Worm (Caenorhabditis elegans) whole organism, L2 larva: ENCODE results near the gene rars-2.
A peak's percentile ranks its signal among the peaks of the same experiment; 100 is the strongest.

Experiments used
- C34F6.9 ChIP-seq: fragments of 150-350 bp; optimal IDR thresholded peaks from 2 replicates; lab custom pipeline; 2014; ENCODE audit warnings: missing biosample characterization, missing genetic modification characterization
- F13H6.1 ChIP-seq: sonication (generic microtip); optimal IDR thresholded peaks from 2 replicates; lab custom pipeline; 2016; ENCODE audit warnings: missing genetic modification characterization, missing compliant biosample characterization
- ZK546.5 ChIP-seq: sonication (generic microtip); optimal IDR thresholded peaks from 2 replicates; lab custom pipeline; 2017; ENCODE audit warnings: missing biosample characterization, missing genetic modification characterization
- alr-1 ChIP-seq: fragments of 150-350 bp; optimal IDR thresholded peaks from 2 replicates; lab custom pipeline; 2014; ENCODE audit warnings: missing biosample characterization, missing genetic modification characterization
- aly-2 ChIP-seq: fragments of 150-350 bp; optimal IDR thresholded peaks from 2 replicates; lab custom pipeline; 2014; ENCODE audit warnings: missing biosample characterization, missing genetic modification characterization
- ama-1 ChIP-seq: fragments of 150-350 bp; optimal IDR thresholded peaks from 2 replicates; lab custom pipeline; 2018; ENCODE audit warnings: inconsistent platforms
- blmp-1 ChIP-seq: sonication (generic microtip); optimal IDR thresholded peaks from 2 replicates; lab custom pipeline; 2017; ENCODE audit warnings: missing genetic modification characterization, mild to moderate bottlenecking, missing compliant biosample characterization, antibody characterized with exemption, moderate library complexity; ENCODE audit not compliant: insufficient read depth
- ceh-16 ChIP-seq: fragments of 150-350 bp; optimal IDR thresholded peaks from 2 replicates; lab custom pipeline; 2014; ENCODE audit warnings: missing biosample characterization, missing genetic modification characterization
- ceh-82 ChIP-seq: fragments of 150-350 bp; optimal IDR thresholded peaks from 2 replicates; lab custom pipeline; 2014; ENCODE audit warnings: missing biosample characterization, missing genetic modification characterization
- crh-2 ChIP-seq: sonication (generic microtip); optimal IDR thresholded peaks from 2 replicates; lab custom pipeline; 2017; ENCODE audit warnings: missing biosample characterization, missing genetic modification characterization
- dmd-4 ChIP-seq: sonication (generic microtip); optimal IDR thresholded peaks from 2 replicates; lab custom pipeline; 2017; ENCODE audit warnings: missing biosample characterization, missing genetic modification characterization
- elt-1 ChIP-seq: fragments of 150-350 bp; optimal IDR thresholded peaks from 2 replicates; lab custom pipeline; 2014; ENCODE audit warnings: missing biosample characterization, missing genetic modification characterization
- fos-1 ChIP-seq: fragments of 150-350 bp; optimal IDR thresholded peaks from 2 replicates; lab custom pipeline; 2014; ENCODE audit warnings: missing biosample characterization, missing genetic modification characterization
- gmeb-1 ChIP-seq: fragments of 150-350 bp; optimal IDR thresholded peaks from 2 replicates; lab custom pipeline; 2014; ENCODE audit warnings: missing biosample characterization, missing genetic modification characterization
- lin-39 ChIP-seq: fragments of 150-350 bp; optimal IDR thresholded peaks from 2 replicates; lab custom pipeline; 2014; ENCODE audit warnings: missing biosample characterization, missing genetic modification reagents, missing genetic modification characterization
- mab-5 ChIP-seq: fragments of 150-350 bp; optimal IDR thresholded peaks from 2 replicates; lab custom pipeline; 2014; ENCODE audit warnings: missing biosample characterization, missing genetic modification characterization
- mbf-1 ChIP-seq: sonication (generic microtip); optimal IDR thresholded peaks from 2 replicates; lab custom pipeline; 2017; ENCODE audit warnings: missing biosample characterization, missing genetic modification characterization
- mdl-1 ChIP-seq, 2 experiments: fragments of 150-350 bp in 1 of 2; sonication (generic microtip) in 1 of 2; optimal IDR thresholded peaks; 2 replicates each; lab custom pipeline; 2017; ENCODE audit warnings: missing biosample characterization in 2 of 2, missing genetic modification characterization in 2 of 2
- nhr-11 ChIP-seq: fragments of 150-350 bp; optimal IDR thresholded peaks from 2 replicates; lab custom pipeline; 2014; ENCODE audit warnings: missing biosample characterization, missing genetic modification characterization
- nhr-12 ChIP-seq: fragments of 150-350 bp; optimal IDR thresholded peaks from 2 replicates; lab custom pipeline; 2014; ENCODE audit warnings: missing biosample characterization, missing genetic modification characterization
- nhr-129 ChIP-seq: fragments of 150-350 bp; optimal IDR thresholded peaks from 2 replicates; lab custom pipeline; 2014; ENCODE audit warnings: missing biosample characterization, missing genetic modification characterization
- nhr-21 ChIP-seq: fragments of 150-350 bp; optimal IDR thresholded peaks from 2 replicates; lab custom pipeline; 2014; ENCODE audit warnings: missing biosample characterization, missing genetic modification characterization
- nhr-23 ChIP-seq: fragments of 150-350 bp; optimal IDR thresholded peaks from 2 replicates; lab custom pipeline; 2014; ENCODE audit warnings: missing biosample characterization, missing genetic modification reagents, missing genetic modification characterization
- nhr-25 ChIP-seq: fragments of 150-350 bp; sonication (generic microtip); optimal IDR thresholded peaks from 3 replicates; lab custom pipeline; 2014; ENCODE audit warnings: missing biosample characterization, missing genetic modification characterization
- nhr-6 ChIP-seq: fragments of 150-350 bp; optimal IDR thresholded peaks from 2 replicates; lab custom pipeline; 2014; ENCODE audit warnings: missing biosample characterization, missing genetic modification characterization
- nhr-77 ChIP-seq: fragments of 150-350 bp; optimal IDR thresholded peaks from 2 replicates; lab custom pipeline; 2014; ENCODE audit warnings: missing biosample characterization, missing genetic modification characterization
- peb-1 ChIP-seq: fragments of 150-350 bp; optimal IDR thresholded peaks from 2 replicates; lab custom pipeline; 2014; ENCODE audit warnings: missing biosample characterization, missing genetic modification characterization
- sem-4 ChIP-seq: fragments of 150-350 bp; optimal IDR thresholded peaks from 2 replicates; lab custom pipeline; 2014; ENCODE audit warnings: missing biosample characterization, missing genetic modification reagents, missing genetic modification characterization
- skn-1 ChIP-seq: sonication (generic microtip); optimal IDR thresholded peaks from 2 replicates; lab custom pipeline; 2017; ENCODE audit warnings: missing biosample characterization, missing genetic modification characterization
- sma-3 ChIP-seq: sonication (generic microtip); optimal IDR thresholded peaks from 2 replicates; lab custom pipeline; 2016; ENCODE audit warnings: missing genetic modification reagents, missing genetic modification characterization, missing compliant biosample characterization
- sma-9 ChIP-seq, 2 experiments: fragments of 150-350 bp in 1 of 2; sonication (generic microtip) in 1 of 2; optimal IDR thresholded peaks; 2 replicates each; lab custom pipeline; 2014 to 2016; ENCODE audit warnings: missing genetic modification characterization in 2 of 2, mild to moderate bottlenecking in 1 of 2, missing biosample characterization in 1 of 2, missing compliant biosample characterization in 1 of 2, missing genetic modification reagents in 1 of 2, moderate library complexity in 1 of 2
- snpc-4 ChIP-seq: fragments of 150-350 bp; optimal IDR thresholded peaks from 2 replicates; lab custom pipeline; 2014; ENCODE audit warnings: missing biosample characterization, missing genetic modification characterization
- unc-39 ChIP-seq: fragments of 150-350 bp; optimal IDR thresholded peaks from 2 replicates; lab custom pipeline; 2014; ENCODE audit warnings: missing biosample characterization, missing genetic modification characterization
- zag-1 ChIP-seq: fragments of 150-350 bp; optimal IDR thresholded peaks from 2 replicates; lab custom pipeline; 2014; ENCODE audit warnings: missing biosample characterization, missing genetic modification characterization
- ztf-1 ChIP-seq: fragments of 200-800 bp; sonication (Bioruptor generic); conservative IDR thresholded peaks from 2 replicates; pipeline ENCODE4 v1.3.6; 2022; ENCODE audit warnings: missing genetic modification characterization, missing compliant biosample characterization
- ztf-4 ChIP-seq: fragments of 150-350 bp; optimal IDR thresholded peaks from 2 replicates; lab custom pipeline; 2014; ENCODE audit warnings: missing biosample characterization, missing genetic modification characterization

Gene rars-2

DNA sequence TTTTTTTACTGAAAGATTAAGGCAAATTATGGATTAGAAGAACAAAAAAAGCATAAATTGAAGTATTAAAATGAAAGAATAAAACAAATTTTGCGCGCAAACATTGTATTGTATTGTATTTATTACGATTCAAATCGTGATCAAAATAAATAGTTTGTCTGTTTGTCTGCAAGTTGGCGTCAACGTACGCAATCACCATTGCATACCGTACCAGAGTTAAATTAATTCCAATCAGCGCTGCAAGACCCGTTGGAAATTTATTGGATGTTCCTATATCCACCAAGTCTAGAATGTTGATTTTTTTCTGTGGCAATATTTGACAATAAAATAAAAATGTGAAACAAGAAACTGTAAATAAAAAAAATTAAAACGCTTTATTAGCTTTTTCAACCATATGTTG, 12.2 kb upstream of the rars-2 start, which contains the start of gene heri-1:
Gene heri-1 (minus strand): TSS at position 8 of the 400 bp plus-strand sequence.
- TF ChIP-seq dmd-4 (tag; lab: Kevin White, UChicago) (no peak), sma-3 (no peak), gmeb-1 (tag; lab: Kevin White, UChicago) (no peak), sma-9 (GFP tag; optimal IDR thresholded peaks at IDR 0.05; lab: Kevin White, UChicago) (no peak), sma-9 (tag; optimal IDR thresholded peaks at IDR 0.05; lab: Kevin White, UChicago) (no peak), blmp-1 (no peak), nhr-6 (tag; lab: Kevin White, UChicago) (no peak), nhr-12 (tag; lab: Kevin White, UChicago) (no peak), ZK546.5 (tag; lab: Kevin White, UChicago) (no peak), aly-2 (tag; lab: Kevin White, UChicago) (no peak), nhr-11 (tag; lab: Kevin White, UChicago) (no peak), snpc-4 (tag; lab: Kevin White, UChicago) (no peak), nhr-129 (tag; lab: Kevin White, UChicago) (no peak), alr-1 (tag; lab: Kevin White, UChicago) (no peak), C34F6.9 (tag; lab: Kevin White, UChicago) (no peak)

DNA sequence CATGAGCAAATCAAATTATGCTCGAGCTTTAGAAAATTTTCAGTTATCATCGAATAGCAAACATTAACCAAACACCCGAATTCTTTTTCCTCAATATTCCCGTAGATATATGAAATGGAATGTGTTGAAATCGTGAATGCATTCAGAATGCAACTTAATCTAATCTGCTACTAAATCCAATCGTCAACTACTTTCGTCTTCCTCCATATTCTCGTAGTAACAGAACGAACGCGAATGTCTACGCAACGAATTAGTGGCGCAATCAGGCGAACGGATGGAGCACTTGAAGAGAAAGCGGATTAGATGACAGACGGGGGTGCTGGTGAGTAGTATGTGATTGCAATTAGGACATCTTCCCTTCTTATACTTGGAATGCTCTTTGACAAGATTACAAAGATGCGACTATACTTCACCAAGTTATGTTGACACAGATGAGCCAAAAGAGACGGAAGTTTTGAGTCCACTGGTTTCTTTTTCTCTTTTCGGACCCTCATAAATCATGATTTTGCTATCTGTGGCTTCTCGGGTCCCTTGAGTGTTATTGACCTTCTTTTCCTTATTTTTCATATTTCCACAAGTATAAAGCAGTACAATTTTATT, 11.4 kb upstream of the rars-2 start:
- TF ChIP-seq C34F6.9 (tag; lab: Kevin White, UChicago) = no peak
- TF ChIP-seq mab-5 (tag; lab: Kevin White, UChicago) = peak; percentile 73

DNA sequence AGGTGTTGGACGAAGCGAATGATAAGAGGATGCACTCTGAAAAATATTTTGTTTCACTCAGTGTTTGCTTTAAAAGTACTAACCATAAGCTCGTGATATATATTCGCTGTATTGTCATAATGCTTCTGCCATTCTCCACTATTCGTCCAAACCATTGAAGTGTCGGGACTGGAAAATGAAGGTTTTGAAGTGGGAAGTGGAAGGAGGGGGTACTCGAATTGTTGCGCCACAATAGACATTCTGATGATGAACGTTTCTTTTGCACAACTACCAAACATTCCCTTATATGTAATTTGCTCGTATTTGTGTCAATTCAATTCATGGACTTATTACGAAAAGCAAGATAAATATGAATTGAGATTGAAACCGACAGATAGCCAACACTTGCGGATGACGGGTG, 10.1 kb upstream of the rars-2 start:
- no peak for TF ChIP-seq ztf-1
- no peak for TF ChIP-seq peb-1 (tag; lab: Kevin White, UChicago)
- TF ChIP-seq nhr-129 (tag; lab: Kevin White, UChicago) = no peak
- TF ChIP-seq skn-1 (tag; lab: Kevin White, UChicago) = no peak
- no peak for TF ChIP-seq ztf-4
- TF ChIP-seq ceh-16 (tag; lab: Kevin White, UChicago) = no peak
- TF ChIP-seq fos-1 (tag; lab: Kevin White, UChicago) = no peak
- TF ChIP-seq sma-9 (GFP tag; optimal IDR thresholded peaks at IDR 0.05; lab: Kevin White, UChicago) = no peak
- no peak for TF ChIP-seq sma-9 (tag; optimal IDR thresholded peaks at IDR 0.05; lab: Kevin White, UChicago)
- TF ChIP-seq nhr-77 (tag; lab: Kevin White, UChicago) = no peak
- TF ChIP-seq nhr-12 (tag; lab: Kevin White, UChicago) = no peak
- no peak for TF ChIP-seq alr-1 (tag; lab: Kevin White, UChicago)
- no peak for TF ChIP-seq mdl-1 (tag; optimal IDR thresholded peaks at IDR 0.05; lab: Kevin White, UChicago)
- no peak for TF ChIP-seq unc-39 (tag; lab: Kevin White, UChicago)

DNA sequence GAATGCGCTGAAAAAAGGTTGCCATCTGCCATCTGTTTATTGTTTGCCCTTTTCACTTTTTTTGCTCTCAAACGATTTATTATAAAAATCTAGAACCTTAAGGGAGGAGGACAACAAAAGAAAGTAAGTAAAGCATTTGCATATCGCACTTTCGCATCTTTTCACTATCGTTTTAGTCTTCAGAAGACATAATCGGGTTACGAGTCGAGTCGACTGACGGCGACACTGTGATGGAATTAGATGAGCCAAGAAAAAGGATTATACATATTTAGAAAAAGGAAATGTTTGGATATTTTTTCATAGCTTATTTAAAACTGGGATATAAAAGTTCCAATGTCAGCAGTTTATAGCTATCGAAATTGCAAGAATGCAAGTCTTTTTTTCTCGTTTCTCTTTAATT, 8.7 kb upstream of the rars-2 start:
- TF ChIP-seq nhr-6 (tag; lab: Kevin White, UChicago) (no peak), lin-39 (no peak), ZK546.5 (tag; lab: Kevin White, UChicago) (no peak), blmp-1 (no peak), ama-1 (no peak)

DNA sequence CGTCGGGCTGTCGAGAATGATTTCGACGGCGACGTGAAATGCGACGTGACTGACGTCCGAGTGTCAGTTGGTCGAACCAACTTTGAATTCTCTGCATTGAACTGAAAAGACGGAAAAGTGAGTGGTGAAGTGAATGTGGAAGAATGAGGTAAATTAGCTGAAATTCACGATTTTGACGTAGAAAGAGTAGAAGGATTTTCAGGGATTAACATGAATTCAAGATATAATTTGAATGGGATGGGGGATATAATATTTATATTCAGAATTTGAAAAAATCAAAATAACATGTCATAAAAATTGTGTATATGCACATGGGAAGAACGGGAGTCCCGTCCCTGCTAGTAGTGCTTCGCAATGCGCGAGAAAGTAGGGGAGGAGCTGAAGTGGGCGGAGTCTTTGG, 7.2 kb upstream of the rars-2 start, which contains the start of gene C29H12.6:
Gene C29H12.6 (minus strand): TSS at position 101 of the 400 bp plus-strand sequence.
- TF ChIP-seq gmeb-1 (tag; lab: Kevin White, UChicago) (no peak), ceh-16 (tag; lab: Kevin White, UChicago) (no peak), skn-1 (tag; lab: Kevin White, UChicago) (no peak), sem-4 (tag; lab: Kevin White, UChicago) (no peak), mbf-1 (tag; lab: Kevin White, UChicago) (no peak), nhr-23 (tag; lab: Kevin White, UChicago) (no peak), lin-39 (no peak), unc-39 (tag; lab: Kevin White, UChicago) (no peak), ceh-82 (tag; lab: Kevin White, UChicago) (no peak), dmd-4 (tag; lab: Kevin White, UChicago) (no peak), nhr-21 (no peak), F13H6.1 (tag; lab: Kevin White, UChicago) (no peak), nhr-12 (tag; lab: Kevin White, UChicago) (no peak), crh-2 (tag; lab: Kevin White, UChicago) (no peak), sma-9 (GFP tag; optimal IDR thresholded peaks at IDR 0.05; lab: Kevin White, UChicago) (no peak), sma-9 (tag; optimal IDR thresholded peaks at IDR 0.05; lab: Kevin White, UChicago) (no peak), nhr-25 (tag; lab: Kevin White, UChicago) (no peak), ZK546.5 (tag; lab: Kevin White, UChicago) (no peak), elt-1 (tag; lab: Kevin White, UChicago) (no peak), zag-1 (tag; lab: Kevin White, UChicago) (no peak), ama-1 (no peak)
